Worm (Caenorhabditis elegans) whole organism, L1 larva: Measurements from ENCODE around the gene T21B4.15.

Experiments used
- dpl-1 ChIP-seq, 3 experiments: fragments of 150-350 bp in 2 of 3; sonication (generic microtip) in 1 of 3; optimal IDR thresholded peaks; 2 replicates each; lab custom pipeline; 2014 to 2017; ENCODE audit warnings: missing biosample characterization in 3 of 3, missing genetic modification characterization in 3 of 3, missing genetic modification reagents in 3 of 3
- lin-13 ChIP-seq: fragments of 150-350 bp; optimal IDR thresholded peaks from 2 replicates; lab custom pipeline; 2014; ENCODE audit warnings: missing biosample characterization, missing genetic modification reagents, missing genetic modification characterization
- nhr-11 ChIP-seq: fragments of 150-350 bp; optimal IDR thresholded peaks from 2 replicates; lab custom pipeline; 2014; ENCODE audit warnings: missing biosample characterization, missing genetic modification characterization
- nhr-76 ChIP-seq: sonication (generic microtip); optimal IDR thresholded peaks from 2 replicates; lab custom pipeline; 2017; ENCODE audit warnings: missing biosample characterization, missing genetic modification characterization
- nhr-84 ChIP-seq: sonication (generic microtip); optimal IDR thresholded peaks from 2 replicates; lab custom pipeline; 2017; ENCODE audit warnings: missing biosample characterization, missing genetic modification characterization
- nhr-90 ChIP-seq: sonication (generic microtip); optimal IDR thresholded peaks from 2 replicates; lab custom pipeline; 2016; ENCODE audit warnings: mild to moderate bottlenecking, missing genetic modification characterization, missing compliant biosample characterization; ENCODE audit not compliant: poor library complexity
- skn-1 ChIP-seq: fragments of 150-350 bp; optimal IDR thresholded peaks from 2 replicates; lab custom pipeline; 2014; ENCODE audit warnings: missing biosample characterization, missing genetic modification characterization
- xbp-1 ChIP-seq: sonication (generic microtip); optimal IDR thresholded peaks from 2 replicates; lab custom pipeline; 2016; ENCODE audit warnings: missing genetic modification characterization, missing compliant biosample characterization

DNA sequence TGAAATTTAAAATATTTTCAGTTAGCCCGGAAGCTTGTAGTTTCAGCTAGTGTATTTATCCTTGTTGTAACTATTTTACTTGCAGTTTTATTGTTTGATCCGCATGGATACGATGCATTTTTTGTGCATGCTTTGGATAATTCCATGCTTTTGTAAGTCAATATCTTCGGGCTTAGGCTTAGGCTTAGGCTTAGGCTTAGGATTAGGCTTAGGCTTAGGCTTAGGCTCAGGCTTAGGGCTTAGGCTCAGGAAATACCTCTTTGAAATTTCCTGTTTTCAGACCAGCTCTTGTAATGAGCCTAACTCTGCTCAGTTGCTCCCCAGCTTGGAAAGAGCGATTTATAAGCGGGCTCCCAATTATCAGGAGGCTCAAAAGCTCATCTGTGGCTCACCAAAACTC, 23.0 kb upstream of the T21B4.15 start, which contains the start of gene srg-16:
- TF ChIP-seq nhr-84 (tag; lab: Kevin White, UChicago) (no peak), lin-13 (GFP tag; lab: Kevin White, UChicago) (no peak), nhr-11 (tag; lab: Kevin White, UChicago) (no peak), skn-1 (no peak), nhr-90 (tag; lab: Kevin White, UChicago) (no peak), xbp-1 (tag; lab: Kevin White, UChicago) (no peak), dpl-1 (GFP tag; optimal IDR thresholded peaks at IDR 0.05; lab: Kevin White, UChicago) (no peak), nhr-76 (tag; lab: Kevin White, UChicago) (no peak)
